Fruit fly (Drosophila melanogaster) whole organism, pupa: ENCODE measurements around the gene Rpn2.
A peak's percentile ranks its signal among the peaks of the same experiment; 100 is the strongest.

ENCODE experiments used
- CG10348 ChIP-seq: fragments of 200-800 bp; sonication (Bioruptor generic); IDR thresholded peaks from 2 replicates; pipeline ENCODE4 v1.3.6; 2022; ENCODE audit warnings: missing biosample characterization, missing genetic modification characterization
- CG32121 ChIP-seq: fragments of 200-800 bp; sonication (Bioruptor generic); IDR thresholded peaks from 2 replicates; pipeline ENCODE4 v1.3.6; 2022; ENCODE audit warnings: missing biosample characterization, missing genetic modification characterization
- Pif1A ChIP-seq: fragments of 200-800 bp; sonication (Bioruptor generic); optimal IDR thresholded peaks from 3 replicates; lab custom pipeline; 2016; ENCODE audit warnings: missing biosample characterization, missing genetic modification characterization
- Pif1B ChIP-seq: fragments of 200-800 bp; sonication (Bioruptor generic); optimal IDR thresholded peaks from 3 replicates; lab custom pipeline; 2016; ENCODE audit warnings: missing biosample characterization, missing genetic modification characterization
- Snoo ChIP-seq: fragments of 200-800 bp; sonication (Bioruptor generic); optimal IDR thresholded peaks from 3 replicates; lab custom pipeline; 2017; ENCODE audit warnings: missing biosample characterization, mild to moderate bottlenecking, missing genetic modification characterization, inconsistent platforms

dm6 chr3R:29204612-29205480 is 51.5 kb downstream of the Rpn2 start:
- TF ChIP-seq Pif1B (peak; percentile 55), CG32121 (peak; percentile 72; the same call in 1 of the 2 replicates), Pif1A (GFP tag; lab: Kevin White, UChicago) (peak; percentile 54), CG10348 (GFP tag; lab: Robert Waterston, UW) (peak; percentile 51; the same call in 1 of the 2 replicates), Snoo (no peak)
